Fruit fly (Drosophila melanogaster) whole organism: ENCODE measurements around the gene CG1637.

Experiments
- CG8478 ChIP-seq: fragments of >200 bp; optimal IDR thresholded peaks from 2 replicates; lab custom pipeline; 2018; ENCODE audit warnings: inconsistent platforms
- pan ChIP-seq: fragments of >200 bp; optimal IDR thresholded peaks from 2 replicates; lab custom pipeline; 2017
- usp ChIP-seq: fragments of >200 bp; optimal IDR thresholded peaks from 2 replicates; lab custom pipeline; 2017; ENCODE audit warnings: missing biosample characterization, missing genetic modification characterization, mixed read lengths

- TF ChIP-seq pan (lab: Kevin White, UChicago), result no peak
- TF ChIP-seq CG8478 (lab: Kevin White, UChicago), result no peak
- TF ChIP-seq usp (GFP tag; lab: Kevin White, UChicago), result no peak
Observed at dm6 chrX:10847436-10847446, 30.5 kb downstream of the CG1637 start, which contains the start of gene Pgls.
